Fruit fly (Drosophila melanogaster) S2 (cell line): Measurements from ENCODE around the gene Drgx.

Source experiments
- CG8478 ChIP-seq: fragments of >200 bp; optimal IDR thresholded peaks from 2 replicates; lab custom pipeline; 2018
- CTCF ChIP-seq, 2 experiments: fragments of >200 bp; optimal IDR thresholded peaks; 2 replicates each; lab custom pipeline; 2018

- TF ChIP-seq CTCF (optimal IDR thresholded peaks at IDR 0.05; lab: Kevin White, UChicago): no peak
- no peak for TF ChIP-seq CG8478 (lab: Kevin White, UChicago)
These were observed 77.9 kb downstream of the Drgx start for dm6 chr2L:3740443-3740842.
